Worm (Caenorhabditis elegans): Measurements from ENCODE around the gene aagr-2.

aagr-2 gene

ce11 chrII:4876091-4876490, 49.0 kb downstream of the aagr-2 start, which contains the start of gene F11G11.13:
Gene F11G11.13, minus strand, starts transcription at chrII:4876179.
- TF ChIP-seq F13H6.1 (tag; optimal IDR thresholded peaks at IDR 0.05) (no peak), hlh-13 (GFP tag; optimal IDR thresholded peaks at IDR 0.05) (no peak), fkh-6 (tag; optimal IDR thresholded peaks at IDR 0.05) (no peak), eyg-1 (tag; optimal IDR thresholded peaks at IDR 0.05) (no peak), nhr-11 (tag; optimal IDR thresholded peaks at IDR 0.05) (no peak), hlh-8 (tag; optimal IDR thresholded peaks at IDR 0.05) (no peak), ceh-24 (tag; optimal IDR thresholded peaks at IDR 0.05) (no peak), pat-9 (tag; optimal IDR thresholded peaks at IDR 0.05) (no peak)

ce11 chrII:4874335-4874861, 50.6 kb downstream of the aagr-2 start, which contains the start of gene F11G11.15:
Gene F11G11.15, plus strand, starts transcription at chrII:4874845.
- TF ChIP-seq fax-1 (tag; optimal IDR thresholded peaks at IDR 0.05) (no peak), madf-2 (tag; optimal IDR thresholded peaks at IDR 0.05) (no peak), unc-42 (tag; optimal IDR thresholded peaks at IDR 0.05) (no peak), pag-3 (tag; optimal IDR thresholded peaks at IDR 0.05; ENCODE audit: borderline replicate concordance) (no peak), che-1 (tag; optimal IDR thresholded peaks at IDR 0.05) (no peak), syd-9 (tag; optimal IDR thresholded peaks at IDR 0.05) (no peak), pha-4 (tag; optimal IDR thresholded peaks at IDR 0.05) (no peak), elt-4 (tag; optimal IDR thresholded peaks at IDR 0.05) (no peak), sox-4 (tag; optimal IDR thresholded peaks at IDR 0.05) (no peak)

ce11 chrII:4873029-4873428, 52.0 kb downstream of the aagr-2 start, which contains the start of gene col-73:
Gene col-73, minus strand, starts transcription at chrII:4873129.
- no peak for TF ChIP-seq nhr-11 (tag; optimal IDR thresholded peaks at IDR 0.05)

ce11 chrII:4871834-4872233, 53.2 kb downstream of the aagr-2 start:
- TF ChIP-seq hlh-13 (GFP tag; optimal IDR thresholded peaks at IDR 0.05) (no peak), ceh-34 (tag; optimal IDR thresholded peaks at IDR 0.05) (no peak), ceh-31 (tag; optimal IDR thresholded peaks at IDR 0.05) (no peak), pqm-1 (tag; optimal IDR thresholded peaks at IDR 0.05) (no peak), hlh-15 (tag; optimal IDR thresholded peaks at IDR 0.05) (no peak), pha-2 (tag; optimal IDR thresholded peaks at IDR 0.05) (no peak), dve-1 (tag; optimal IDR thresholded peaks at IDR 0.05) (no peak), nhr-232 (tag; optimal IDR thresholded peaks at IDR 0.05) (no peak), unc-42 (tag; optimal IDR thresholded peaks at IDR 0.05) (no peak), odd-2 (tag; optimal IDR thresholded peaks at IDR 0.05) (no peak), pax-1 (tag; optimal IDR thresholded peaks at IDR 0.05) (no peak)

ce11 chrII:4870691-4871090, 54.4 kb downstream of the aagr-2 start, which contains the start of gene col-20:
Gene col-20, minus strand, starts transcription at chrII:4870791.
- TF ChIP-seq nhr-232 (tag; optimal IDR thresholded peaks at IDR 0.05) (no peak), K09A11.1 (tag; optimal IDR thresholded peaks at IDR 0.05; ENCODE audit: insufficient read depth) (no peak), pros-1 (tag; optimal IDR thresholded peaks at IDR 0.05) (no peak), pha-2 (tag; optimal IDR thresholded peaks at IDR 0.05) (no peak), zip-5 (tag; optimal IDR thresholded peaks at IDR 0.05) (no peak), ceh-6 (GFP tag; optimal IDR thresholded peaks at IDR 0.05) (no peak), rnt-1 (tag; optimal IDR thresholded peaks at IDR 0.05) (no peak), ama-1 (optimal IDR thresholded peaks at IDR 0.05) (no peak), fkh-10 (GFP tag; optimal IDR thresholded peaks at IDR 0.05) (no peak)

- TF ChIP-seq hlh-6 (tag; optimal IDR thresholded peaks at IDR 0.05) = peak; percentile 9
- peak; percentile 86 for TF ChIP-seq elt-4 (tag; optimal IDR thresholded peaks at IDR 0.05)
- TF ChIP-seq ceh-31 (tag; optimal IDR thresholded peaks at IDR 0.05) = peak; percentile 18
- TF ChIP-seq sox-4 (tag; optimal IDR thresholded peaks at IDR 0.05) = no peak
Measured at ce11 chrII:4869793-4870343, 55.2 kb downstream of the aagr-2 start.

Data from whole organism, late embryonic.